Fruit fly (Drosophila melanogaster) whole organism, embryonic: ENCODE results near the gene CG10598.

Source experiments
- BEAF-32 ChIP-seq: fragments of 200-800 bp; sonication (Bioruptor generic); optimal IDR thresholded peaks from 3 replicates; lab custom pipeline; 2017; ENCODE audit warnings: missing biosample characterization, missing genetic modification characterization, mild to moderate bottlenecking, moderate library complexity, missing genetic modification reagents
- CG10321 ChIP-seq: fragments of 200-800 bp; sonication (Bioruptor generic); IDR thresholded peaks from 2 replicates; pipeline ENCODE4 v1.3.6; 2022; ENCODE audit warnings: missing biosample characterization, missing genetic modification characterization
- CG10565 ChIP-seq: fragments of 200-800 bp; sonication (Bioruptor generic); optimal IDR thresholded peaks from 3 replicates; lab custom pipeline; 2016; ENCODE audit warnings: missing biosample characterization, mild to moderate bottlenecking, missing genetic modification characterization
- CG11093 ChIP-seq: fragments of 200-800 bp; sonication (Bioruptor generic); IDR thresholded peaks from 3 replicates; pipeline ENCODE4 v1.3.6; 2022; ENCODE audit warnings: missing biosample characterization, missing genetic modification characterization
- CG11456 ChIP-seq: fragments of 200-800 bp; sonication (Bioruptor generic); IDR thresholded peaks from 3 replicates; pipeline ENCODE4 v1.3.6; 2022; ENCODE audit warnings: missing biosample characterization, missing genetic modification characterization
- CG12942 ChIP-seq: fragments of 200-800 bp; sonication (Bioruptor generic); optimal IDR thresholded peaks from 3 replicates; lab custom pipeline; 2016; ENCODE audit warnings: missing biosample characterization, missing genetic modification characterization
- CG13296 ChIP-seq: fragments of 200-800 bp; sonication (Bioruptor generic); optimal IDR thresholded peaks from 3 replicates; lab custom pipeline; 2018; ENCODE audit warnings: missing biosample characterization, mild to moderate bottlenecking, missing genetic modification characterization
- CG13894 ChIP-seq: fragments of 200-800 bp; sonication (Bioruptor generic); optimal IDR thresholded peaks from 3 replicates; lab custom pipeline; 2018; ENCODE audit warnings: missing biosample characterization, mild to moderate bottlenecking, missing genetic modification characterization, moderate library complexity
- CG15479 ChIP-seq: fragments of 200-800 bp; sonication (Bioruptor generic); optimal IDR thresholded peaks from 3 replicates; lab custom pipeline; 2019; ENCODE audit warnings: missing biosample characterization, mild to moderate bottlenecking, missing genetic modification characterization, moderate library complexity
- CG16815 ChIP-seq: fragments of 200-800 bp; sonication (Bioruptor generic); optimal IDR thresholded peaks from 3 replicates; lab custom pipeline; 2017; ENCODE audit warnings: missing biosample characterization, mild to moderate bottlenecking, missing genetic modification characterization
- CG18011 ChIP-seq: fragments of 200-800 bp; sonication (Bioruptor generic); optimal IDR thresholded peaks from 2 replicates; lab custom pipeline; 2017; ENCODE audit warnings: missing biosample characterization, missing genetic modification characterization, mild to moderate bottlenecking, moderate library complexity, missing genotype
- CG30020 ChIP-seq: fragments of 200-800 bp; optimal IDR thresholded peaks from 2 replicates; lab custom pipeline; 2019; ENCODE audit warnings: missing biosample characterization, mild to moderate bottlenecking, missing genetic modification characterization, moderate library complexity
- CG34376 ChIP-seq: fragments of 200-800 bp; sonication (Bioruptor generic); optimal IDR thresholded peaks from 2 replicates; lab custom pipeline; 2018; ENCODE audit warnings: missing biosample characterization, mild to moderate bottlenecking, missing genetic modification characterization
- CG4424 ChIP-seq: fragments of 200-800 bp; sonication (Bioruptor generic); optimal IDR thresholded peaks from 3 replicates; lab custom pipeline; 2016; ENCODE audit warnings: missing biosample characterization, missing genetic modification characterization
- CG4820 ChIP-seq: fragments of 200-800 bp; sonication (Bioruptor generic); optimal IDR thresholded peaks from 3 replicates; lab custom pipeline; 2016; ENCODE audit warnings: missing biosample characterization, missing genetic modification characterization
- CG6689 ChIP-seq: fragments of 200-800 bp; sonication (Bioruptor generic); IDR thresholded peaks from 2 replicates; pipeline ENCODE4 v1.3.6; 2022; ENCODE audit warnings: missing biosample characterization, missing genetic modification characterization
- CG7372 ChIP-seq: fragments of 200-800 bp; sonication (Bioruptor generic); IDR thresholded peaks from 2 replicates; pipeline ENCODE4 v1.3.6; 2022; ENCODE audit warnings: missing biosample characterization, missing genetic modification characterization
- CG8765 ChIP-seq: fragments of 200-800 bp; sonication (Bioruptor generic); IDR thresholded peaks from 2 replicates; pipeline ENCODE4 v1.3.6; 2022; ENCODE audit warnings: missing biosample characterization, missing genetic modification characterization
- CG9932 ChIP-seq: fragments of 200-800 bp; sonication (Bioruptor generic); IDR thresholded peaks from 2 replicates; pipeline ENCODE4 v1.3.6; 2022; ENCODE audit warnings: missing biosample characterization, missing genetic modification characterization
- CHES-1-like ChIP-seq: fragments of 200-800 bp; sonication (Bioruptor generic); optimal IDR thresholded peaks from 2 replicates; lab custom pipeline; 2016; ENCODE audit warnings: missing biosample characterization, missing genetic modification characterization
- Dbx ChIP-seq: fragments of 200-800 bp; sonication (Bioruptor generic); IDR thresholded peaks from 3 replicates; pipeline ENCODE4 v1.3.6; 2022; ENCODE audit warnings: missing biosample characterization, missing genetic modification characterization
- Dfd ChIP-seq, 2 experiments: fragments of >200 bp; optimal IDR thresholded peaks; 2 replicates each; lab custom pipeline; 2017; ENCODE audit warnings: missing biosample characterization in 2 of 2, missing genetic modification characterization in 2 of 2
- Dip2 ChIP-seq: fragments of 200-800 bp; sonication (Bioruptor generic); IDR thresholded peaks from 2 replicates; pipeline ENCODE4 v1.3.6; 2022; ENCODE audit warnings: missing biosample characterization, missing genetic modification characterization
- Dp ChIP-seq: fragments of 200-800 bp; sonication (Bioruptor generic); optimal IDR thresholded peaks from 2 replicates; lab custom pipeline; 2018; ENCODE audit warnings: missing biosample characterization, mild to moderate bottlenecking, missing genetic modification characterization, moderate library complexity
- Ets65A ChIP-seq: fragments of 200-800 bp; sonication (Bioruptor generic); peaks from one replicate; lab custom pipeline; 2016; ENCODE audit warnings: missing biosample characterization, missing genetic modification characterization
- HLH3B ChIP-seq: fragments of 200-800 bp; sonication (Bioruptor generic); IDR thresholded peaks from 2 replicates; pipeline ENCODE4 v1.3.6; 2022; ENCODE audit warnings: missing biosample characterization, missing genetic modification characterization
- Hey ChIP-seq: fragments of 200-800 bp; sonication (Bioruptor generic); optimal IDR thresholded peaks from 3 replicates; lab custom pipeline; 2018; ENCODE audit warnings: missing biosample characterization, mild to moderate bottlenecking, missing genetic modification characterization
- Max ChIP-seq: fragments of 200-800 bp; sonication (Bioruptor generic); optimal IDR thresholded peaks from 2 replicates; lab custom pipeline; 2016; ENCODE audit warnings: missing biosample characterization, mild to moderate bottlenecking, missing genetic modification characterization
- Med ChIP-seq: fragments of 200-800 bp; sonication (Bioruptor generic); peaks from one replicate; lab custom pipeline; 2016; ENCODE audit warnings: missing biosample characterization, missing genetic modification characterization, mild to moderate bottlenecking, inconsistent platforms, moderate library complexity
- Rfx ChIP-seq: fragments of 200-800 bp; sonication (Bioruptor generic); IDR thresholded peaks from 2 replicates; pipeline ENCODE4 v1.3.6; 2022; ENCODE audit warnings: missing biosample characterization, missing genetic modification characterization
- Spps ChIP-seq: fragments of 200-800 bp; sonication (Bioruptor generic); optimal IDR thresholded peaks from 2 replicates; lab custom pipeline; 2018; ENCODE audit warnings: missing biosample characterization, mild to moderate bottlenecking, missing genetic modification characterization
- Xrp1 ChIP-seq: fragments of 200-800 bp; sonication (Bioruptor generic); IDR thresholded peaks from 2 replicates; pipeline ENCODE4 v1.3.6; 2022; ENCODE audit warnings: missing biosample characterization, missing genetic modification characterization
- al ChIP-seq: fragments of 200-800 bp; sonication (Bioruptor generic); IDR thresholded peaks from 2 replicates; pipeline ENCODE4 v1.3.6; 2022; ENCODE audit warnings: missing biosample characterization, missing genetic modification characterization
- ato ChIP-seq: fragments of 200-800 bp; sonication (Bioruptor generic); IDR thresholded peaks from 2 replicates; pipeline ENCODE4 v1.3.6; 2022; ENCODE audit warnings: missing biosample characterization, missing genetic modification characterization; ENCODE audit not compliant: partially characterized antibody
- crc ChIP-seq: fragments of 200-800 bp; sonication (Bioruptor generic); optimal IDR thresholded peaks from 2 replicates; lab custom pipeline; 2016; ENCODE audit warnings: missing biosample characterization, missing genetic modification characterization
- cwo ChIP-seq: fragments of 200-800 bp; sonication (Bioruptor generic); optimal IDR thresholded peaks from 3 replicates; lab custom pipeline; 2017; ENCODE audit warnings: missing biosample characterization, missing genetic modification characterization, mild to moderate bottlenecking, moderate library complexity, missing genetic modification reagents
- dati ChIP-seq: fragments of 200-800 bp; sonication (Bioruptor generic); IDR thresholded peaks from 2 replicates; pipeline ENCODE4 v1.3.6; 2022; ENCODE audit warnings: missing biosample characterization, missing genetic modification characterization
- esg ChIP-seq: fragments of 200-800 bp; sonication (Bioruptor generic); conservative IDR thresholded peaks from 2 replicates; pipeline ENCODE4 v1.3.6; 2022; ENCODE audit warnings: missing biosample characterization, missing genetic modification characterization
- gce ChIP-seq: fragments of 200-800 bp; sonication (Bioruptor generic); IDR thresholded peaks from 3 replicates; pipeline ENCODE4 v1.3.6; 2022; ENCODE audit warnings: missing biosample characterization, missing genetic modification characterization
- gfzf ChIP-seq: fragments of 200-800 bp; sonication (Bioruptor generic); optimal IDR thresholded peaks from 2 replicates; lab custom pipeline; 2016; ENCODE audit warnings: missing biosample characterization, mild to moderate bottlenecking, missing genetic modification characterization, moderate library complexity
- gsb-n ChIP-seq: fragments of 200-800 bp; sonication (Bioruptor generic); optimal IDR thresholded peaks from 3 replicates; lab custom pipeline; 2018; ENCODE audit warnings: missing biosample characterization, mild to moderate bottlenecking, missing genetic modification characterization
- hb ChIP-seq: fragments of 200-800 bp; sonication (Bioruptor generic); IDR thresholded peaks from 3 replicates; pipeline ENCODE4 v1.3.6; 2022; ENCODE audit warnings: missing biosample characterization, missing genetic modification characterization; ENCODE audit not compliant: partially characterized antibody
- mam ChIP-seq: fragments of 200-800 bp; sonication (Bioruptor generic); optimal IDR thresholded peaks from 3 replicates; lab custom pipeline; 2016; ENCODE audit warnings: missing biosample characterization, missing genetic modification characterization
- psq ChIP-seq: fragments of 200-800 bp; sonication (Bioruptor generic); optimal IDR thresholded peaks from 2 replicates; lab custom pipeline; 2017; ENCODE audit warnings: missing biosample characterization, missing genetic modification characterization
- pzg ChIP-seq: fragments of 200-800 bp; sonication (Bioruptor generic); optimal IDR thresholded peaks from 3 replicates; lab custom pipeline; 2018; ENCODE audit warnings: missing biosample characterization, mild to moderate bottlenecking, missing genetic modification characterization, moderate library complexity
- repo ChIP-seq: fragments of 200-800 bp; sonication (Bioruptor generic); optimal IDR thresholded peaks from 2 replicates; lab custom pipeline; 2016; ENCODE audit warnings: missing biosample characterization, missing genetic modification characterization
- rib ChIP-seq: fragments of 200-800 bp; sonication (Bioruptor generic); IDR thresholded peaks from 2 replicates; pipeline ENCODE4 v1.3.6; 2022; ENCODE audit warnings: missing biosample characterization, missing genetic modification characterization
- slp2 ChIP-seq: fragments of 200-800 bp; sonication (Bioruptor generic); optimal IDR thresholded peaks from 2 replicates; lab custom pipeline; 2016; ENCODE audit warnings: missing biosample characterization, missing genetic modification characterization
- ssp ChIP-seq: fragments of 200-800 bp; sonication (Bioruptor generic); IDR thresholded peaks from 2 replicates; pipeline ENCODE4 v1.3.6; 2022; ENCODE audit warnings: missing biosample characterization, missing genetic modification characterization
- trh ChIP-seq: fragments of 200-800 bp; sonication (Bioruptor generic); optimal IDR thresholded peaks from 2 replicates; lab custom pipeline; 2016; ENCODE audit warnings: missing biosample characterization, missing genetic modification characterization
- twi ChIP-seq: fragments of 200-800 bp; optimal IDR thresholded peaks from 2 replicates; lab custom pipeline; 2019; ENCODE audit warnings: missing biosample characterization, mild to moderate bottlenecking, missing genetic modification characterization, moderate library complexity
- unc-4 ChIP-seq: fragments of 200-800 bp; sonication (Bioruptor generic); IDR thresholded peaks from 2 replicates; pipeline ENCODE4 v1.3.6; 2022; ENCODE audit warnings: missing biosample characterization, missing genetic modification characterization; ENCODE audit not compliant: partially characterized antibody

CG10598 gene

dm6 chrX:17178484-17178921 lies 48.2 kb downstream of the CG10598 start (continued):
- peak; percentile 98 for TF ChIP-seq CG7372 (GFP tag; lab: Robert Waterston, UW)
- TF ChIP-seq CG10565 (GFP tag; lab: Kevin White, UChicago), result peak; percentile 77
- TF ChIP-seq hb, result no peak
- peak; percentile 22 for TF ChIP-seq twi
- no peak for TF ChIP-seq Dfd (GFP tag; optimal IDR thresholded peaks at IDR 0.05; lab: Kevin White, UChicago)
- no peak for TF ChIP-seq CG16815 (GFP tag; lab: Kevin White, UChicago)
- TF ChIP-seq Dbx, result peak; percentile 98
- no peak for TF ChIP-seq CG15479 (GFP tag; lab: Kevin White, UChicago)
- TF ChIP-seq mam (GFP tag; lab: Kevin White, UChicago), result peak; percentile 92
- TF ChIP-seq CG4424 (GFP tag; lab: Kevin White, UChicago), result peak; percentile 98
- TF ChIP-seq trh, result peak; percentile 96
- TF ChIP-seq ato (GFP tag; lab: Robert Waterston, UW), result no peak
- peak; percentile 99 for TF ChIP-seq Med
- peak; percentile 2 for TF ChIP-seq gfzf (GFP tag; lab: Kevin White, UChicago)
- TF ChIP-seq Max (GFP tag; lab: Kevin White, UChicago), result peak; percentile 97
- peak; percentile 86 for TF ChIP-seq CG30020 (tag; lab: Kevin White, UChicago)
- peak; percentile 87 for TF ChIP-seq slp2
- TF ChIP-seq CG8765 (GFP tag; lab: Robert Waterston, UW), result peak; percentile 97
- peak; percentile 99 for TF ChIP-seq HLH3B (GFP tag; lab: Robert Waterston, UW)
- no peak for TF ChIP-seq gsb-n (tag; lab: Kevin White, UChicago)
- TF ChIP-seq cwo, result peak; percentile 93
- no peak for TF ChIP-seq BEAF-32
- TF ChIP-seq CG4820 (GFP tag; lab: Kevin White, UChicago), result peak; percentile 97
- peak; percentile 7 for TF ChIP-seq pzg (GFP tag; lab: Kevin White, UChicago)
- peak; percentile 96 for TF ChIP-seq dati (GFP tag; lab: Robert Waterston, UW)
- no peak for TF ChIP-seq psq
- peak; percentile 83 for TF ChIP-seq esg (GFP tag; lab: Robert Waterston, UW)
- peak; percentile 98 for TF ChIP-seq CG11093 (GFP tag; lab: Robert Waterston, UW)
- TF ChIP-seq gce (GFP tag; lab: Robert Waterston, UW), result peak; percentile 99
- peak; percentile 97 for TF ChIP-seq Spps (tag; lab: Kevin White, UChicago)
- no peak for TF ChIP-seq unc-4 (GFP tag; lab: Robert Waterston, UW)
- no peak for TF ChIP-seq CHES-1-like
- TF ChIP-seq CG13894 (tag; lab: Kevin White, UChicago), result peak; percentile 85
- TF ChIP-seq Xrp1 (GFP tag; lab: Robert Waterston, UW), result peak; percentile 100
- no peak for TF ChIP-seq Hey (tag; lab: Kevin White, UChicago)
- peak; percentile 78 for TF ChIP-seq Dip2
- no peak for TF ChIP-seq CG12942 (GFP tag; lab: Kevin White, UChicago)
- no peak for TF ChIP-seq Dp (GFP tag; lab: Kevin White, UChicago)
- TF ChIP-seq rib (GFP tag; lab: Robert Waterston, UW), result peak; percentile 96
- TF ChIP-seq CG10321 (GFP tag; lab: Robert Waterston, UW), result peak; percentile 66; the same call in 1 of the 2 replicates
- peak; percentile 94 for TF ChIP-seq ssp (GFP tag; lab: Robert Waterston, UW)
- peak; percentile 97 for TF ChIP-seq al (GFP tag; lab: Robert Waterston, UW)
- TF ChIP-seq Ets65A (GFP tag; lab: Kevin White, UChicago), result peak; percentile 99
- TF ChIP-seq crc (GFP tag; lab: Kevin White, UChicago), result peak; percentile 84
- no peak for TF ChIP-seq CG18011 (GFP tag; lab: Kevin White, UChicago)
- TF ChIP-seq repo, result peak; percentile 85
- peak; percentile 98 for TF ChIP-seq Rfx (GFP tag; lab: Robert Waterston, UW)
- peak; percentile 85 for TF ChIP-seq CG34376
- peak; percentile 99 for TF ChIP-seq CG6689 (GFP tag; lab: Robert Waterston, UW)
- peak; percentile 73 for TF ChIP-seq CG9932 (GFP tag; lab: Robert Waterston, UW)
- peak; percentile 98 for TF ChIP-seq CG11456 (GFP tag; lab: Robert Waterston, UW)
- peak; percentile 97 for TF ChIP-seq CG13296 (GFP tag; lab: Kevin White, UChicago)
